Worm (Caenorhabditis elegans): ENCODE measurements around the gene F46C5.2.

The F46C5.2 gene

DNA sequence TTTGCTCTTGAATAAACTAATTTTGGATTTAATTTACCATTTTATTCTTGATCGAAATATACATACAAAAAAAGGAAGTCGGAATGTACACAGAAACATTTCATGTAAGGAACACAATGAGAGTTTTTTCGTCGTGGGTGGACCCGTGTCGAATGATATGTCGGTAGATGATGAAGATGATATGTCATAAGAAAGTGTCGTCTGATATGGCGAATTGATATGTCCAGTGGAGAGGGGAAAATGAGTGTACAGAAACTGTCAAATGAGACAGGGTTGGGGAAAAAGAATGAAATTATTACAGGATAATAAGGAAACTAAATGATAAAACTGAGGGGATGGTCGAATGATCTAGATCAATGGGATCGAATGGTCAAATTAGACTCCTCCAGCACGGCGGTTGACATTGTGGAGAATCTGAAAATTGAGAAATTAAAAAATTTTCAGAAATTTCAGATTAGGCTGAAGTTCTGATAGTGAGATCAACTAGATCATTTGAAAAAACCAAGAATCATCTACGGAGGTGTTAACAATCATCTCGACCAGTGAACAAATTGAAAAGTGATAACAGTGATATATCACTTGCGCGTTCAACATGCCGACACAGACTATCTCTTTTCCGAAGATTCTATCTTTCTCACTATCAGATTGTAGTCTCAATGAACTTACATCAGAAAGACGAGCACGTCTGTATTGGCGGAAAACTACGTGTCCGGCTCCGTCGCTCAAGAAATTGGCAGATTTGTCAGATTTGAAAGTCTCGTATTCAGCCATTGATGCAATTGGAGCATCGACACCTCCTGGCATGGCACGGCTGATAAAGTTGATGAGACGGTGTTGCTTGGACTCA lies 8.7 kb downstream of the F46C5.2 start (continued):
- TF ChIP-seq vab-15 (tag; optimal IDR thresholded peaks at IDR 0.05) (no peak), ztf-4 (tag; optimal IDR thresholded peaks at IDR 0.05) (peak; percentile 0), unc-62 (GFP tag; optimal IDR thresholded peaks at IDR 0.05) (no peak), F16B12.6 (tag; optimal IDR thresholded peaks at IDR 0.05) (no peak), nhr-76 (tag; optimal IDR thresholded peaks at IDR 0.05) (no peak), grh-1 (GFP tag; IDR thresholded peaks at IDR 0.05) (0 out of 2 replicates have a peak, but pooled peaks have one; percentile 25), snu-23 (GFP tag; optimal IDR thresholded peaks at IDR 0.05) (peak; percentile 4), tlp-1 (tag; optimal IDR thresholded peaks at IDR 0.05) (no peak), fkh-10 (GFP tag; optimal IDR thresholded peaks at IDR 0.05) (no peak), lin-14 (GFP tag; optimal IDR thresholded peaks at IDR 0.05) (peak; percentile 4), tbx-2 (tag; optimal IDR thresholded peaks at IDR 0.05) (peak; percentile 42), xbp-1 (tag; optimal IDR thresholded peaks at IDR 0.05) (no peak), mef-2 (tag; optimal IDR thresholded peaks at IDR 0.05) (no peak), nhr-47 (tag; optimal IDR thresholded peaks at IDR 0.05) (peak; percentile 48), sox-4 (tag; optimal IDR thresholded peaks at IDR 0.05) (no peak), dsc-1 (tag; optimal IDR thresholded peaks at IDR 0.05) (no peak), ceh-88 (GFP tag; IDR thresholded peaks at IDR 0.05) (no peak), rnt-1 (tag; optimal IDR thresholded peaks at IDR 0.05) (peak; percentile 9), zip-4 (GFP tag; optimal IDR thresholded peaks at IDR 0.05) (no peak), ama-1 (optimal IDR thresholded peaks at IDR 0.05) (peak; percentile 46), mep-1 (tag; optimal IDR thresholded peaks at IDR 0.05) (no peak), lin-35 (GFP tag; optimal IDR thresholded peaks at IDR 0.05) (peak in 1 of 2 experiments; percentile 48)

DNA sequence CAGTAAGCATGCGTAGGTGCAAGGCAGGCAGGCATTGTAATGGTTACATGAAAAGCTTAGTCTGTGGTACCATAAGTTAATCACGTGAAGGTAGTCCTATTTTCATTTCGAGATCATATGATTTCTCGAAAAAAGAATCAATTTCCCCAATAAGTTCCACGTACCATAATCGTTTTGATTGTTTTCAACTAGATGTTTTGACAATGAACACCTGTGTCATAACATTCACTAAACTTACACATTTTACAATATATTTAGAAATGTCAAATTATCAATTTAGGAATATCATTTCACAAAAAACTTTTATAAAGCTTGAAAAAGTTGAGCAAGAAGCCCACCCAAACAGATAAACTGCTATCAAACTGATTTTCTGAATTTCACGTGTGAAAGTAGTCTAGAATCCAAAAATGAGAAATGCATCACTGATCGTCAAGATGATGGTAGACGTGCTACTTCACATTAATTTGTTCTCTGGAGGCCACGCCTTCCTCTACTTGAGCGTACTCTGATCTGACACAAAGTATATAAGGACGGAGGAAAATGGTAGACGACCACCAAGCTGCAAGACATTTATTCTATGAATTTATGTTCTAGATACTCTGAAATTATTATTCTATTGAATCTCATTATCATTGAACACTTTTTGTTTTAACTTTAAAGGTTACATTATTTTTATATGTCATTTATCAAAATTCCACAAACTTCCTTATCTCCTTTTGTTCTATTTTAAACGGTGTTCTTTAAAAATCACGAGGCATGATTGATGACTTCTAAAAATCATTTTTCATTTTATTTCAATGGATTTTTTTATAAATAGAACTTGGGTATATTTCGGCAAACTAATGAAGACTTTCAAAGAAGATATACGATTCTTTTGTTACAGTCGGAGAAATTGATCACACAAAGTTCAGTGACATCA lies 9.9 kb downstream of the F46C5.2 start, which contains the start of gene F46C5.10:
Gene F46C5.10 (minus strand): TSS at position 51 of the 919 bp plus-strand sequence.
- TF ChIP-seq unc-30 (tag; optimal IDR thresholded peaks at IDR 0.05) (no peak), unc-98 (GFP tag; IDR thresholded peaks at IDR 0.05) (no peak), efl-1 (optimal IDR thresholded peaks at IDR 0.05) (no peak), efl-1 (GFP tag; optimal IDR thresholded peaks at IDR 0.05 in 1 of 2) (peak in 1 of 2 experiments; percentile 67), nhr-12 (tag; optimal IDR thresholded peaks at IDR 0.05) (no peak), ztf-11 (tag; optimal IDR thresholded peaks at IDR 0.05) (no peak), nhr-11 (tag; optimal IDR thresholded peaks at IDR 0.05) (no peak), mep-1 (tag; optimal IDR thresholded peaks at IDR 0.05) (peak; percentile 5), nhr-90 (tag; optimal IDR thresholded peaks at IDR 0.05; ENCODE audit: poor library complexity) (peak; percentile 67), ets-5 (GFP tag; IDR thresholded peaks at IDR 0.05) (no peak), isw-1 (GFP tag; IDR thresholded peaks at IDR 0.05) (no peak), nhr-76 (tag; optimal IDR thresholded peaks at IDR 0.05) (no peak), nhr-47 (tag; optimal IDR thresholded peaks at IDR 0.05) (peak; percentile 27), ztf-4 (tag; optimal IDR thresholded peaks at IDR 0.05) (no peak), F16B12.6 (tag; optimal IDR thresholded peaks at IDR 0.05) (no peak), pag-3 (tag; optimal IDR thresholded peaks at IDR 0.05; ENCODE audit: borderline replicate concordance, insufficient read depth) (no peak), zip-4 (GFP tag; optimal IDR thresholded peaks at IDR 0.05) (no peak), C16A3.4 (tag; optimal IDR thresholded peaks at IDR 0.05) (no peak), nhr-85 (tag) (peak; percentile 88), elt-2 (tag; optimal IDR thresholded peaks at IDR 0.05) (no peak), dpl-1 (GFP tag; optimal IDR thresholded peaks at IDR 0.05) (no peak), aha-1 (tag; optimal IDR thresholded peaks at IDR 0.05) (no peak), irx-1 (tag; optimal IDR thresholded peaks at IDR 0.05) (no peak), egl-13 (tag; optimal IDR thresholded peaks at IDR 0.05) (no peak), ama-1 (optimal IDR thresholded peaks at IDR 0.05) (no peak), unc-130 (tag; optimal IDR thresholded peaks at IDR 0.05) (no peak), hlh-17 (GFP tag; optimal IDR thresholded peaks at IDR 0.05; ENCODE audit: borderline replicate concordance) (no peak), nhr-28 (tag; optimal IDR thresholded peaks at IDR 0.05) (no peak), ceh-90 (tag; optimal IDR thresholded peaks at IDR 0.05) (no peak), fkh-4 (tag; optimal IDR thresholded peaks at IDR 0.05; ENCODE audit: borderline replicate concordance) (no peak), elt-3 (tag; optimal IDR thresholded peaks at IDR 0.05) (peak in 3 of 6 experiments; percentile 17 to 46 (median 17)), Y116A8C.19 (tag; optimal IDR thresholded peaks at IDR 0.05; ENCODE audit: borderline replicate concordance) (no peak), mab-9 (GFP tag; IDR thresholded peaks at IDR 0.05) (no peak)
